Fruit fly (Drosophila melanogaster) whole organism, embryonic: ENCODE measurements around the gene CG9799.

Experiments
- CG13775 ChIP-seq: fragments of 200-800 bp; sonication (Bioruptor generic); optimal IDR thresholded peaks from 3 replicates; lab custom pipeline; 2017; ENCODE audit warnings: missing biosample characterization, mild to moderate bottlenecking, missing genetic modification characterization
- CG8924 ChIP-seq: fragments of 200-800 bp; optimal IDR thresholded peaks from 3 replicates; lab custom pipeline; 2019; ENCODE audit warnings: missing biosample characterization, mild to moderate bottlenecking, missing genetic modification characterization, moderate library complexity
- ara ChIP-seq: fragments of 200-800 bp; sonication (Bioruptor generic); IDR thresholded peaks from 2 replicates; pipeline ENCODE4 v1.3.6; 2022; ENCODE audit warnings: missing biosample characterization, missing genetic modification characterization

dm6 chr3R:13360108-13360507, 28.4 kb downstream of the CG9799 start:
- TF ChIP-seq CG8924 (tag; lab: Kevin White, UChicago) (no peak), ara (GFP tag; lab: Robert Waterston, UW) (no peak), CG13775 (no peak)
